Fruit fly (Drosophila melanogaster): Measurements from ENCODE around the gene Ddrgk1.
A peak's percentile ranks its signal among the peaks of the same experiment; 100 is the strongest.

The Ddrgk1 gene

DNA sequence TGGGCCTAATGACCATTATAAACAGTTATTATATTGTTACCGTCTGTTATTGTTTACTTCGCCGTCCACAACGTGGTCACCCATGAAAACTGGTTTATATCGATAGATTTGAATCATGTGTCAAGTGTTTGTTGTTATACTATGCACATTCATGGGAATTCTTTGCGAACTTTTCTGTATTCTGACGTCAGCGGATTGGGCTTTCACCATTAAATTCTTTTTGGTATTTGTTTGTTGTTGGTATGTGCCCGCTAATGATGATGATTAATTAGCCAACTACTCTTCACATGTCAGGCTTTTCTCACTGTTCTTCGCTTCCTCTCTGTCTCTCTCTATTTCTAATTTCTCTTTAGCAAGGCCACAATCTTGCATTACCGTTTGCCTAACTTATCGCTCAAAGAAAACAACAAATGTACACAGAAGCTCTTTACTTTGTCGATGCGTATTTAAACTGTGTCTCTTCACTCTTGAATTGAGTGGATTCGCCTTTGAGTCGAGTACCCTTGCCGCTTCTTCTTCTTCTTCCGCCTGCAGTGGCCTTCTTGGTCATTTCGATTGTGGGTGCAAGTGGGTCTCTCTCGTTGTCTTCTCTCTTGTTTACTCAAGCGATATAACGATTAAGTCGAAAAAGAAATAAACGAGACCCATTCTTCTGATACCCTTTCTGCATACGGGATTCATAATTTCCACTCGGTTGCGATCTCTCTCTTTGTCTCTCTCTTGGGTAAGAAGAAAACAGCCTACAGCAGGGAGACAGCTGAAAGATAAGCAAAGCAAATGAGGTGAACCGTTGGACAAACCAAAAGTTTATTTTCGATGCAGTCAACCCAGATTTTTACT, 11.0 kb upstream of the Ddrgk1 start (continued):
- TF ChIP-seq ERR (GFP tag; optimal IDR thresholded peaks at IDR 0.05) (no peak), CG10209 (GFP tag; optimal IDR thresholded peaks at IDR 0.05) (no peak), ssp (GFP tag; IDR thresholded peaks at IDR 0.05) (no peak), bowl (GFP tag; IDR thresholded peaks at IDR 0.05) (no peak), NC2α (GFP tag; optimal IDR thresholded peaks at IDR 0.05) (no peak), Six4 (GFP tag; optimal IDR thresholded peaks at IDR 0.05) (no peak), tap (tag; optimal IDR thresholded peaks at IDR 0.05) (peak; percentile 85), CG1233 (GFP tag; optimal IDR thresholded peaks at IDR 0.05) (peak; percentile 63), CG9817 (tag; optimal IDR thresholded peaks at IDR 0.05) (no peak), bbx (GFP tag; IDR thresholded peaks at IDR 0.05; ENCODE audit: partially characterized antibody) (no peak), CG12744 (GFP tag; optimal IDR thresholded peaks at IDR 0.05) (no peak), CG17359 (tag; optimal IDR thresholded peaks at IDR 0.05) (peak; percentile 76), gfzf (GFP tag; optimal IDR thresholded peaks at IDR 0.05) (no peak), mam (GFP tag; optimal IDR thresholded peaks at IDR 0.05) (no peak), so (GFP tag; IDR thresholded peaks at IDR 0.05) (peak; percentile 49; the same call in 2 of the 3 replicates), D19A (tag; optimal IDR thresholded peaks at IDR 0.05) (peak; percentile 97), CTCF (GFP tag; optimal IDR thresholded peaks at IDR 0.05) (no peak), Myb (GFP tag; optimal IDR thresholded peaks at IDR 0.05) (no peak), CG6175 (GFP tag; IDR thresholded peaks at IDR 0.05) (no peak), bab2 (GFP tag; optimal IDR thresholded peaks at IDR 0.05) (no peak), CG18011 (GFP tag; optimal IDR thresholded peaks at IDR 0.05) (no peak), D (optimal IDR thresholded peaks at IDR 0.05) (no peak), D (GFP tag; optimal IDR thresholded peaks at IDR 0.05) (no peak), CG6683 (GFP tag; optimal IDR thresholded peaks at IDR 0.05) (no peak), org-1 (GFP tag; optimal IDR thresholded peaks at IDR 0.05) (no peak), CG17802 (tag; optimal IDR thresholded peaks at IDR 0.05) (no peak), Dfd (GFP tag; optimal IDR thresholded peaks at IDR 0.05) (no peak), CG7786 (GFP tag; optimal IDR thresholded peaks at IDR 0.05) (no peak), CG17361 (GFP tag; IDR thresholded peaks at IDR 0.05) (no peak), stc (GFP tag; IDR thresholded peaks at IDR 0.05) (peak; percentile 50; the same call in 1 of the 2 replicates), fd64A (GFP tag; optimal IDR thresholded peaks at IDR 0.05) (peak; percentile 96), pita (GFP tag; optimal IDR thresholded peaks at IDR 0.05) (no peak), luna (GFP tag; optimal IDR thresholded peaks at IDR 0.05) (no peak), trh (GFP tag; optimal IDR thresholded peaks at IDR 0.05) (no peak), pum (GFP tag; optimal IDR thresholded peaks at IDR 0.05) (no peak), Max (GFP tag; optimal IDR thresholded peaks at IDR 0.05) (no peak), Abd-B (GFP tag; optimal IDR thresholded peaks at IDR 0.05) (no peak), CG15696 (tag; optimal IDR thresholded peaks at IDR 0.05) (peak; percentile 71), h (optimal IDR thresholded peaks at IDR 0.05) (no peak), Nf-YB (GFP tag; optimal IDR thresholded peaks at IDR 0.05) (peak; percentile 27), E2f1 (GFP tag; IDR thresholded peaks at IDR 0.05) (no peak; the same call in 1 of the 2 replicates), CG31441 (GFP tag; IDR thresholded peaks at IDR 0.05) (no peak; the same call in 1 of the 2 replicates), CG31365 (tag; optimal IDR thresholded peaks at IDR 0.05) (peak; percentile 82), gcm2 (GFP tag; optimal IDR thresholded peaks at IDR 0.05) (no peak), wor (GFP tag; IDR thresholded peaks at IDR 0.05) (no peak), CG10274 (GFP tag; optimal IDR thresholded peaks at IDR 0.05) (no peak), NFAT (GFP tag; IDR thresholded peaks at IDR 0.05) (no peak), Oaz (GFP tag; IDR thresholded peaks at IDR 0.05) (no peak), slou (GFP tag; optimal IDR thresholded peaks at IDR 0.05) (no peak), Bdp1 (GFP tag; optimal IDR thresholded peaks at IDR 0.05) (no peak), cg (GFP tag; optimal IDR thresholded peaks at IDR 0.05) (no peak), lmd (GFP tag; IDR thresholded peaks at IDR 0.05) (no peak)
